Worm (Caenorhabditis elegans) whole organism, L4 larva: ENCODE measurements around the gene F31B9.2.
A peak's percentile ranks its signal among the peaks of the same experiment; 100 is the strongest.

Experiments used
- D1046.2 ChIP-seq: fragments of 200-800 bp; sonication (Bioruptor generic); IDR thresholded peaks from 2 replicates; pipeline ENCODE4 v1.3.6; 2022; ENCODE audit warnings: missing genetic modification characterization, missing compliant biosample characterization
- F37D6.2 ChIP-seq: sonication (generic microtip); optimal IDR thresholded peaks from 2 replicates; lab custom pipeline; 2016; ENCODE audit warnings: mild to moderate bottlenecking, missing genetic modification characterization, missing compliant biosample characterization
- Y75B8A.6 ChIP-seq: fragments of 200-800 bp; sonication (Bioruptor generic); IDR thresholded peaks from 2 replicates; pipeline ENCODE4 v1.3.6; 2022; ENCODE audit warnings: missing genetic modification reagents, missing genetic modification characterization, missing compliant biosample characterization
- ZK337.2 ChIP-seq: fragments of 200-800 bp; sonication (Bioruptor generic); IDR thresholded peaks from 2 replicates; pipeline ENCODE4 v1.3.6; 2022; ENCODE audit warnings: missing genetic modification reagents, missing genetic modification characterization, missing compliant biosample characterization
- ZK546.5 ChIP-seq, 2 experiments: sonication (generic microtip); optimal IDR thresholded peaks; 2 replicates each; lab custom pipeline; 2017; ENCODE audit warnings: missing biosample characterization in 2 of 2, missing genetic modification characterization in 2 of 2
- aha-1 ChIP-seq: fragments of 150-350 bp; peaks from one replicate; lab custom pipeline; 2014; ENCODE audit warnings: missing biosample characterization, missing genetic modification characterization
- aly-2 ChIP-seq: sonication (generic microtip); optimal IDR thresholded peaks from 2 replicates; lab custom pipeline; 2018; ENCODE audit warnings: missing biosample characterization, missing genetic modification characterization
- ceh-28 ChIP-seq: fragments of 150-350 bp; optimal IDR thresholded peaks from 2 replicates; lab custom pipeline; 2014; ENCODE audit warnings: missing biosample characterization, missing genetic modification reagents, missing genetic modification characterization
- ceh-62 ChIP-seq: sonication (generic microtip); optimal IDR thresholded peaks from 2 replicates; lab custom pipeline; 2017; ENCODE audit warnings: missing biosample characterization, missing genetic modification characterization
- ceh-82 ChIP-seq: sonication (generic microtip); optimal IDR thresholded peaks from 2 replicates; lab custom pipeline; 2017; ENCODE audit warnings: missing biosample characterization, missing genetic modification characterization
- dmd-6 ChIP-seq: fragments of 200-800 bp; sonication (Bioruptor generic); IDR thresholded peaks from 2 replicates; pipeline ENCODE4 v1.3.6; 2022; ENCODE audit warnings: missing genetic modification reagents, missing genetic modification characterization, missing compliant biosample characterization
- dmd-8 ChIP-seq: fragments of 200-800 bp; sonication (Bioruptor generic); IDR thresholded peaks from 2 replicates; pipeline ENCODE4 v1.3.6; 2022; ENCODE audit warnings: missing genetic modification characterization, missing compliant biosample characterization
- dpl-1 ChIP-seq: fragments of 150-350 bp; optimal IDR thresholded peaks from 2 replicates; lab custom pipeline; 2014; ENCODE audit warnings: missing biosample characterization, missing genetic modification reagents, missing genetic modification characterization
- fkh-10 ChIP-seq: fragments of 150-350 bp; optimal IDR thresholded peaks from 2 replicates; lab custom pipeline; 2014; ENCODE audit warnings: missing biosample characterization, missing genetic modification reagents, missing genetic modification characterization
- fos-1 ChIP-seq: fragments of 150-350 bp; optimal IDR thresholded peaks from 2 replicates; lab custom pipeline; 2014; ENCODE audit warnings: missing biosample characterization, missing genetic modification characterization
- hif-1 ChIP-seq, 2 experiments: sonication (generic microtip); optimal IDR thresholded peaks; 2 replicates each; lab custom pipeline; 2016 to 2017; ENCODE audit warnings: missing compliant biosample characterization in 2 of 2, missing genetic modification characterization in 2 of 2, missing genetic modification reagents in 2 of 2, missing genotype in 2 of 2, mild to moderate bottlenecking in 1 of 2
- hlh-30 ChIP-seq: sonication (generic microtip); optimal IDR thresholded peaks from 2 replicates; lab custom pipeline; 2017; ENCODE audit warnings: antibody characterized with exemption, mild to moderate bottlenecking, missing genetic modification characterization, missing compliant biosample characterization; ENCODE audit not compliant: insufficient read depth
- lin-29 ChIP-seq: fragments of 200-800 bp; sonication (Bioruptor generic); IDR thresholded peaks from 2 replicates; pipeline ENCODE4 v1.3.6; 2022; ENCODE audit warnings: missing genetic modification reagents, missing genetic modification characterization, missing compliant biosample characterization
- mes-2 ChIP-seq: sonication (generic microtip); optimal IDR thresholded peaks from 2 replicates; lab custom pipeline; 2016; ENCODE audit warnings: missing genotype, mild to moderate bottlenecking, missing genetic modification characterization, missing compliant biosample characterization; ENCODE audit not compliant: poor library complexity, severe bottlenecking
- nhr-11 ChIP-seq: fragments of 150-350 bp; optimal IDR thresholded peaks from 2 replicates; lab custom pipeline; 2014; ENCODE audit warnings: missing biosample characterization, missing genetic modification characterization
- nhr-111 ChIP-seq: fragments of 200-800 bp; sonication (Bioruptor generic); optimal IDR thresholded peaks from 2 replicates; lab custom pipeline; 2018; ENCODE audit warnings: mild to moderate bottlenecking, missing genetic modification characterization, missing compliant biosample characterization
- nhr-41 ChIP-seq: fragments of 200-800 bp; sonication (Bioruptor generic); IDR thresholded peaks from 2 replicates; pipeline ENCODE4 v1.3.6; 2022; ENCODE audit warnings: missing genetic modification reagents, missing genetic modification characterization, missing compliant biosample characterization
- php-3 ChIP-seq: fragments of 200-800 bp; sonication (Bioruptor generic); IDR thresholded peaks from 2 replicates; pipeline ENCODE4 v1.3.6; 2022; ENCODE audit warnings: missing genetic modification reagents, missing genetic modification characterization, missing compliant biosample characterization
- saeg-2 ChIP-seq: fragments of 200-800 bp; sonication (Bioruptor generic); IDR thresholded peaks from 2 replicates; pipeline ENCODE4 v1.3.6; 2022; ENCODE audit warnings: missing genetic modification reagents, missing genetic modification characterization, missing compliant biosample characterization
- set-16 ChIP-seq: fragments of 200-800 bp; sonication (Bioruptor generic); IDR thresholded peaks from 2 replicates; pipeline ENCODE4 v1.3.6; 2022; ENCODE audit warnings: missing genetic modification reagents, missing genetic modification characterization, missing compliant biosample characterization
- skn-1 ChIP-seq: fragments of 150-350 bp; optimal IDR thresholded peaks from 2 replicates; lab custom pipeline; 2014; ENCODE audit warnings: missing biosample characterization, missing genetic modification characterization
- snpc-4 ChIP-seq: fragments of 150-350 bp; optimal IDR thresholded peaks from 2 replicates; lab custom pipeline; 2014; ENCODE audit warnings: missing biosample characterization, missing genetic modification characterization
- tag-97 ChIP-seq: fragments of 200-800 bp; sonication (Bioruptor generic); IDR thresholded peaks from 2 replicates; pipeline ENCODE4 v1.3.6; 2022; ENCODE audit warnings: missing genetic modification characterization, missing compliant biosample characterization
- unc-130 ChIP-seq: sonication (generic microtip); optimal IDR thresholded peaks from 2 replicates; lab custom pipeline; 2016; ENCODE audit warnings: missing genetic modification reagents, missing genetic modification characterization, missing compliant biosample characterization
- unc-39 ChIP-seq: sonication (generic microtip); optimal IDR thresholded peaks from 2 replicates; lab custom pipeline; 2017; ENCODE audit warnings: missing biosample characterization, missing genetic modification characterization
- unc-62 ChIP-seq, 3 experiments: fragments of 150-350 bp in 1 of 3; sonication (generic microtip); optimal IDR thresholded peaks in 2 of 3; peaks in 1 of 3; 1 replicate in 1 of 3; 2 replicates in 2 of 3; lab custom pipeline; 2014 to 2017; ENCODE audit warnings: missing biosample characterization in 3 of 3, missing genetic modification characterization in 3 of 3, missing genetic modification reagents in 3 of 3, missing genotype in 1 of 3
- zag-1 ChIP-seq: fragments of 150-350 bp; optimal IDR thresholded peaks from 2 replicates; lab custom pipeline; 2014; ENCODE audit warnings: missing biosample characterization, missing genetic modification characterization
- zfp-3 ChIP-seq: fragments of 200-800 bp; sonication (Bioruptor generic); conservative IDR thresholded peaks from 2 replicates; pipeline ENCODE4 v1.3.6; 2022; ENCODE audit warnings: missing genetic modification reagents, missing genetic modification characterization, missing compliant biosample characterization

Gene F31B9.2

DNA sequence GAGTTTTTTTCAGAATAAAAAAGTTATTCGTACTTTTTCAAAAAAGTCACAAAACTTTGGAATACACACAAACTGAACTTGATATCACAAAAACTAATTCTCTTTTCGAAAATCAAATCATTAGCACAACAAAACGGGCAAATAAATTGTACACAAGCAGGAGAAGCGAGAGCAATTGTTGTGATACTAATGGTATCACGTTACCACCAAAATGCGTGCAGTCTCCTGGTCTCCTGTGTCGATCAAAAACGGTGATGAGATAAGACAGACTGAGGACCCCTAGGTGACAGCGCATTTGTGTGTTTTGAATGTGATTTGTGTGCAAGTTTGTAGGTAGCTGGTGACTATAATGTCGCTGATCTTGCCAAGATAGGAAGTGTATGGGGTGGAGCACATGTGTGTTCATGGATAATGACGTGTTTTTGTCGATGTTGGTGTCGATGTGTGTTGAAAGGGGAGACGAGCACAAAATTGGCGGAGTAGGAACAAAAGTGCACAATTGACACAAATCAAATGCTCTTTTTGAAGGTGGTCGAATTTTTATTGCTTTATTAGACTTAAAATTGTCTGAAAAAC, 22.7 kb downstream of the F31B9.2 start (continued):
- no peak for TF ChIP-seq saeg-2 (GFP tag; lab: Robert Waterston, UW)
- no peak for TF ChIP-seq nhr-11 (tag; lab: Kevin White, UChicago)
- peak; percentile 48 for TF ChIP-seq hlh-30 (tag; lab: Kevin White, UChicago)
- no peak for TF ChIP-seq aly-2 (tag; lab: Kevin White, UChicago)
- TF ChIP-seq php-3 (GFP tag; lab: Robert Waterston, UW) = no peak
- TF ChIP-seq Y75B8A.6 (GFP tag; lab: Robert Waterston, UW) = no peak
- TF ChIP-seq snpc-4 = no peak
- peak in 1 of 2 experiments; percentile 38 for TF ChIP-seq hif-1 (tag; optimal IDR thresholded peaks at IDR 0.05; lab: Kevin White, UChicago)
- TF ChIP-seq ceh-62 (tag; lab: Kevin White, UChicago) = no peak
- TF ChIP-seq unc-39 (tag; lab: Kevin White, UChicago) = no peak
- no peak for TF ChIP-seq fkh-10 (GFP tag; lab: Kevin White, UChicago)
- TF ChIP-seq F37D6.2 (tag; lab: Kevin White, UChicago) = no peak
- TF ChIP-seq fos-1 (tag; lab: Kevin White, UChicago) = no peak
- TF ChIP-seq unc-130 (GFP tag; lab: Kevin White, UChicago) = no peak
- no peak for TF ChIP-seq ZK546.5 (tag; optimal IDR thresholded peaks at IDR 0.05; lab: Kevin White, UChicago)
- no peak for TF ChIP-seq dmd-8 (GFP tag; lab: Robert Waterston, UW)
- no peak for TF ChIP-seq nhr-111 (GFP tag; lab: Kevin White, UChicago)
- TF ChIP-seq nhr-41 (GFP tag; lab: Robert Waterston, UW) = no peak
- no peak for TF ChIP-seq tag-97 (GFP tag; lab: Robert Waterston, UW)
- TF ChIP-seq ZK337.2 (GFP tag; lab: Robert Waterston, UW) = no peak
- no peak for TF ChIP-seq mes-2 (tag; lab: Kevin White, UChicago)
- TF ChIP-seq zfp-3 = no peak
- TF ChIP-seq lin-29 (GFP tag; lab: Robert Waterston, UW) = no peak

DNA sequence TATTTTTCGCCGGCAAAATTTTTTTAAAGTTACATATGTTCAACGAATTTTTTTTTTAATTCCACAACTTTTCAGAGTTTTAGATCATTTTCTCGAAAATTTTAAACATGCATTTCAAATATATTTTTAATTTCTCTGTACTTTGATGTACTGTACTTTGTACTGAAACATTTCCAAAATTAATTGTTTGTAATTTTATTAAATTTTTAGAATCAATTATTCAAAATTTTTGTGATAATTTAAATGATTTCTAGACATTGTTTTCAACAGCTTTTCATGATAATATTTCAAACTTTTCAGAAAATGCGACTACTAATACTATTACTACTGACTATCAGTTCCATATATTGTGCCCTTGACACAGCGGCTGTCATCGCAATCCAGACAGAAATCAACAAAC, 26.5 kb downstream of the F31B9.2 start, which contains the start of gene mec-5:
Gene mec-5 (plus strand): TSS at position 301 of the 400 bp plus-strand sequence.
- TF ChIP-seq D1046.2 (GFP tag; lab: Robert Waterston, UW) = no peak

- TF ChIP-seq dmd-6 (GFP tag; lab: Robert Waterston, UW) (peak; percentile 51), ceh-28 (tag; lab: Kevin White, UChicago) (no peak)
These were observed 27.0 kb downstream of the F31B9.2 start for ce11 chrX:15944198-15944597.

ce11 chrX:15945806-15946205, 28.6 kb downstream of the F31B9.2 start:
- TF ChIP-seq zag-1 (tag; lab: Kevin White, UChicago) (no peak), set-16 (GFP tag; lab: Robert Waterston, UW) (peak; percentile 87), aha-1 (tag; lab: Kevin White, UChicago) (peak; percentile 51)
- TF ChIP-seq, all 104 proteins: peak for 2

DNA sequence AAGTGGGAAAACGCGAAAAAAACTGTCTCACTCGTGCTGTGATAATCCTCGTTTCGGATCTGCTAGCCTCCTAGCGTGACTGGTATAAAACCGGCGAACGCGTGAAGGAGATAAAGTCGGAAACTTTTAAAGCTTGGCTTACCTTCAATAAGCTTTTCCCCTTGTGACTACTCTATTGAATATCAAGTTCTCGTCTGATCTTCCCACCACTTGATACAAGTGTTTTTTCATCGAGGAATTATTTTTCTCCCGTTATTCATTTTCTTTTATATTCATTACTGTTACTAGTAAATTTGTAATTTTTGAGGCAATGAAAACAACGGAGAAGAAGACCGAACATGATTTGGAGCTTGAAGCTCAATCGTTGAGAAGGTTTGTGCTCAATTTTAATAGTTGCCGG, 34.0 kb downstream of the F31B9.2 start, which contains the start of gene col-186:
Gene col-186 (plus strand): TSS at position 301 of the 400 bp plus-strand sequence.
- TF ChIP-seq unc-62 (GFP tag; optimal IDR thresholded peaks at IDR 0.05 in 1 of 2; lab: Kevin White, UChicago) = peak in 1 of 2 experiments; percentile 86
- TF ChIP-seq unc-62 (tag; optimal IDR thresholded peaks at IDR 0.05; lab: Kevin White, UChicago) = no peak
- TF ChIP-seq ceh-82 = no peak

DNA sequence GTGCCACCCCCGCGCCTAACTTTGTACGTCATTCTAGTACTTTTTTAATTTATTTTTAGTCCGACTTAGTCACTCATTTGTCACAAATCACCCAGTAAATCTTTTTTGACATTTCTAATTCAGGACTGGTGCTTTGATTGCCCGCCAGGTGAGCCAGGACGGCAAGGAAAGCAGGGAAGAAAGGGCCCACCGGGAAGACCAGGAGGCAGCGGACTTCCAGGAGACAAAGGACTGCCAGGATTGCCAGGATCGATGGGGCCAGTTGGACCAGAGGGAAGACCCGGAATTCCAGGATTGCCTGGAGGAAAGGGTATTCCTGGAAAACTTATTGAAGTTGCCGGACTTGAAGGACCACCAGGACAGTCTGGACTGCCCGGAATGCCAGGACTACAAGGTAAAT, 35.9 kb downstream of the F31B9.2 start:
- TF ChIP-seq fkh-10 (GFP tag; lab: Kevin White, UChicago) (no peak), dpl-1 (GFP tag; lab: Kevin White, UChicago) (no peak), set-16 (GFP tag; lab: Robert Waterston, UW) (peak; percentile 79), ceh-28 (tag; lab: Kevin White, UChicago) (no peak), skn-1 (no peak)
